Fruit fly (Drosophila melanogaster) whole organism, embryonic: ENCODE results near the gene arx.
A peak's percentile ranks its signal among the peaks of the same experiment; 100 is the strongest.

Experiments
- Bdp1 ChIP-seq: fragments of 200-800 bp; sonication (Bioruptor generic); optimal IDR thresholded peaks from 3 replicates; lab custom pipeline; 2016; ENCODE audit warnings: missing biosample characterization, missing genetic modification characterization
- CG10267 ChIP-seq: fragments of 200-800 bp; sonication (Bioruptor generic); optimal IDR thresholded peaks from 2 replicates; lab custom pipeline; 2018; ENCODE audit warnings: missing biosample characterization, mild to moderate bottlenecking, missing genetic modification characterization, moderate library complexity
- CG10565 ChIP-seq: fragments of 200-800 bp; sonication (Bioruptor generic); optimal IDR thresholded peaks from 3 replicates; lab custom pipeline; 2016; ENCODE audit warnings: missing biosample characterization, mild to moderate bottlenecking, missing genetic modification characterization
- CG11085 ChIP-seq: fragments of 200-800 bp; sonication (Bioruptor generic); IDR thresholded peaks from 2 replicates; pipeline ENCODE4 v1.3.6; 2022; ENCODE audit warnings: missing biosample characterization, missing genetic modification characterization
- CG14014 ChIP-seq: fragments of 200-800 bp; sonication (Bioruptor generic); IDR thresholded peaks from 2 replicates; pipeline ENCODE4 v1.3.6; 2022; ENCODE audit warnings: missing biosample characterization, missing genetic modification characterization
- CG15011 ChIP-seq: fragments of 200-800 bp; sonication (Bioruptor generic); optimal IDR thresholded peaks from 3 replicates; lab custom pipeline; 2018; ENCODE audit warnings: missing biosample characterization, mild to moderate bottlenecking, missing genetic modification characterization
- CG15269 ChIP-seq: fragments of 200-800 bp; sonication (Bioruptor generic); optimal IDR thresholded peaks from 2 replicates; lab custom pipeline; 2018; ENCODE audit warnings: missing biosample characterization, mild to moderate bottlenecking, missing genetic modification characterization, moderate library complexity
- CG16813 ChIP-seq: fragments of 200-800 bp; sonication (Bioruptor generic); IDR thresholded peaks from 3 replicates; pipeline ENCODE4 v1.3.6; 2022; ENCODE audit warnings: missing biosample characterization, missing genetic modification characterization; ENCODE audit not compliant: partially characterized antibody
- CG18262 ChIP-seq: fragments of 200-800 bp; optimal IDR thresholded peaks from 3 replicates; lab custom pipeline; 2019; ENCODE audit warnings: missing biosample characterization, mild to moderate bottlenecking, missing genetic modification characterization, moderate library complexity
- CG2116 ChIP-seq: fragments of 200-800 bp; sonication (Bioruptor generic); optimal IDR thresholded peaks from 3 replicates; lab custom pipeline; 2018; ENCODE audit warnings: missing biosample characterization, mild to moderate bottlenecking, missing genetic modification characterization
- CG2120 ChIP-seq: fragments of 200-800 bp; sonication (Bioruptor generic); optimal IDR thresholded peaks from 3 replicates; lab custom pipeline; 2016; ENCODE audit warnings: missing biosample characterization, missing genetic modification characterization
- CG2712 ChIP-seq: fragments of 200-800 bp; optimal IDR thresholded peaks from 3 replicates; lab custom pipeline; 2019; ENCODE audit warnings: missing biosample characterization, mild to moderate bottlenecking, missing genetic modification characterization, moderate library complexity
- CG30403 ChIP-seq: fragments of 200-800 bp; sonication (Bioruptor generic); optimal IDR thresholded peaks from 3 replicates; lab custom pipeline; 2016; ENCODE audit warnings: missing biosample characterization, missing genetic modification characterization
- CG34422 ChIP-seq: fragments of 200-800 bp; sonication (Bioruptor generic); IDR thresholded peaks from 3 replicates; pipeline ENCODE4 v1.3.6; 2022; ENCODE audit warnings: missing biosample characterization, missing genetic modification characterization
- CG5180 ChIP-seq: fragments of 200-800 bp; sonication (Bioruptor generic); optimal IDR thresholded peaks from 3 replicates; lab custom pipeline; 2017; ENCODE audit warnings: missing biosample characterization, missing genetic modification characterization, mild to moderate bottlenecking, moderate library complexity, missing genetic modification reagents
- CG7372 ChIP-seq: fragments of 200-800 bp; sonication (Bioruptor generic); IDR thresholded peaks from 2 replicates; pipeline ENCODE4 v1.3.6; 2022; ENCODE audit warnings: missing biosample characterization, missing genetic modification characterization
- CG9797 ChIP-seq: fragments of 200-800 bp; sonication (Bioruptor generic); optimal IDR thresholded peaks from 3 replicates; lab custom pipeline; 2018; ENCODE audit warnings: missing biosample characterization, mild to moderate bottlenecking, missing genetic modification characterization
- D ChIP-seq, 2 experiments: fragments of 200-800 bp in 1 of 2; fragments of >200 bp in 1 of 2; sonication (Bioruptor generic) in 1 of 2; optimal IDR thresholded peaks; 2 replicates in 1 of 2; 3 replicates in 1 of 2; lab custom pipeline; 2017; ENCODE audit warnings: mild to moderate bottlenecking in 1 of 2, missing biosample characterization in 1 of 2, missing genetic modification characterization in 1 of 2, missing genetic modification reagents in 1 of 2
- D19A ChIP-seq: fragments of 200-800 bp; optimal IDR thresholded peaks from 3 replicates; lab custom pipeline; 2019; ENCODE audit warnings: missing biosample characterization, mild to moderate bottlenecking, missing genetic modification characterization, moderate library complexity
- Dp ChIP-seq: fragments of 200-800 bp; sonication (Bioruptor generic); optimal IDR thresholded peaks from 2 replicates; lab custom pipeline; 2018; ENCODE audit warnings: missing biosample characterization, mild to moderate bottlenecking, missing genetic modification characterization, moderate library complexity
- E2f2 ChIP-seq: fragments of 200-800 bp; sonication (Bioruptor generic); IDR thresholded peaks from 2 replicates; pipeline ENCODE4 v1.3.6; 2022; ENCODE audit warnings: missing biosample characterization, missing genetic modification characterization
- Ets65A ChIP-seq: fragments of 200-800 bp; sonication (Bioruptor generic); peaks from one replicate; lab custom pipeline; 2016; ENCODE audit warnings: missing biosample characterization, missing genetic modification characterization
- Gsc ChIP-seq: fragments of 200-800 bp; sonication (Bioruptor generic); IDR thresholded peaks from 2 replicates; pipeline ENCODE4 v1.3.6; 2022; ENCODE audit warnings: missing biosample characterization, missing genetic modification characterization
- Hmx ChIP-seq: fragments of 200-800 bp; sonication (Bioruptor generic); optimal IDR thresholded peaks from 2 replicates; lab custom pipeline; 2016; ENCODE audit warnings: missing biosample characterization, missing genetic modification characterization
- Max ChIP-seq: fragments of 200-800 bp; sonication (Bioruptor generic); optimal IDR thresholded peaks from 2 replicates; lab custom pipeline; 2016; ENCODE audit warnings: missing biosample characterization, mild to moderate bottlenecking, missing genetic modification characterization
- Neu2 ChIP-seq: fragments of 200-800 bp; sonication (Bioruptor generic); optimal IDR thresholded peaks from 3 replicates; lab custom pipeline; 2016; ENCODE audit warnings: missing biosample characterization, missing genetic modification characterization, borderline replicate concordance
- ap ChIP-seq: fragments of 200-800 bp; sonication (Bioruptor generic); IDR thresholded peaks from 2 replicates; pipeline ENCODE4 v1.3.6; 2022; ENCODE audit warnings: missing biosample characterization, missing genetic modification characterization
- ato ChIP-seq: fragments of 200-800 bp; sonication (Bioruptor generic); IDR thresholded peaks from 2 replicates; pipeline ENCODE4 v1.3.6; 2022; ENCODE audit warnings: missing biosample characterization, missing genetic modification characterization; ENCODE audit not compliant: partially characterized antibody
- bbx ChIP-seq: fragments of 200-800 bp; sonication (Bioruptor generic); IDR thresholded peaks from 2 replicates; pipeline ENCODE4 v1.3.6; 2022; ENCODE audit warnings: missing biosample characterization, missing genetic modification characterization; ENCODE audit not compliant: partially characterized antibody
- cas ChIP-seq: fragments of 200-800 bp; sonication (Bioruptor generic); IDR thresholded peaks from 2 replicates; pipeline ENCODE4 v1.3.6; 2022; ENCODE audit warnings: missing biosample characterization, missing genetic modification characterization
- cwo ChIP-seq: fragments of 200-800 bp; sonication (Bioruptor generic); optimal IDR thresholded peaks from 3 replicates; lab custom pipeline; 2017; ENCODE audit warnings: missing biosample characterization, missing genetic modification characterization, mild to moderate bottlenecking, moderate library complexity, missing genetic modification reagents
- danr ChIP-seq: fragments of 200-800 bp; sonication (Bioruptor generic); IDR thresholded peaks from 2 replicates; pipeline ENCODE4 v1.3.6; 2022; ENCODE audit warnings: missing biosample characterization, missing genetic modification characterization
- gcm ChIP-seq: fragments of 200-800 bp; sonication (Bioruptor generic); optimal IDR thresholded peaks from 2 replicates; lab custom pipeline; 2019; ENCODE audit warnings: missing biosample characterization, mild to moderate bottlenecking, missing genetic modification characterization, moderate library complexity
- hbn ChIP-seq: fragments of 200-800 bp; sonication (Bioruptor generic); IDR thresholded peaks from 2 replicates; pipeline ENCODE4 v1.3.6; 2022; ENCODE audit warnings: missing biosample characterization, missing genetic modification characterization; ENCODE audit not compliant: partially characterized antibody
- luna ChIP-seq: fragments of 200-800 bp; sonication (Bioruptor generic); optimal IDR thresholded peaks from 2 replicates; lab custom pipeline; 2016; ENCODE audit warnings: missing biosample characterization, missing genetic modification characterization
- mirr ChIP-seq: fragments of 200-800 bp; sonication (Bioruptor generic); optimal IDR thresholded peaks from 3 replicates; lab custom pipeline; 2018; ENCODE audit warnings: missing biosample characterization, mild to moderate bottlenecking, missing genetic modification characterization
- p53 ChIP-seq: fragments of 200-800 bp; sonication (Bioruptor generic); optimal IDR thresholded peaks from 2 replicates; lab custom pipeline; 2016; ENCODE audit warnings: missing biosample characterization, missing genetic modification characterization
- pfk ChIP-seq: fragments of 200-800 bp; sonication (Bioruptor generic); optimal IDR thresholded peaks from 2 replicates; lab custom pipeline; 2018; ENCODE audit warnings: missing biosample characterization, mild to moderate bottlenecking, missing genetic modification characterization, moderate library complexity
- ranshi ChIP-seq: fragments of 200-800 bp; sonication (Bioruptor generic); IDR thresholded peaks from 2 replicates; pipeline ENCODE4 v1.3.6; 2022; ENCODE audit warnings: missing biosample characterization, missing genetic modification characterization
- row ChIP-seq: fragments of 200-800 bp; sonication (Bioruptor generic); IDR thresholded peaks from 3 replicates; pipeline ENCODE4 v1.3.6; 2022; ENCODE audit warnings: missing biosample characterization, missing genetic modification characterization
- run ChIP-seq: fragments of 200-800 bp; sonication (Bioruptor generic); optimal IDR thresholded peaks from 3 replicates; lab custom pipeline; 2018; ENCODE audit warnings: missing biosample characterization, mild to moderate bottlenecking, missing genetic modification characterization
- schlank ChIP-seq: fragments of 200-800 bp; sonication (Bioruptor generic); optimal IDR thresholded peaks from 2 replicates; lab custom pipeline; 2018; ENCODE audit warnings: missing biosample characterization, mild to moderate bottlenecking, missing genetic modification characterization
- sob ChIP-seq: fragments of 200-800 bp; sonication (Bioruptor generic); IDR thresholded peaks from 2 replicates; pipeline ENCODE4 v1.3.6; 2022; ENCODE audit warnings: missing biosample characterization, missing genetic modification characterization
- ssp ChIP-seq: fragments of 200-800 bp; sonication (Bioruptor generic); IDR thresholded peaks from 2 replicates; pipeline ENCODE4 v1.3.6; 2022; ENCODE audit warnings: missing biosample characterization, missing genetic modification characterization
- tgo ChIP-seq: fragments of 200-800 bp; sonication (Bioruptor generic); IDR thresholded peaks from 3 replicates; pipeline ENCODE4 v1.3.6; 2022; ENCODE audit warnings: missing biosample characterization, missing genetic modification characterization
- tin ChIP-seq: fragments of 200-800 bp; sonication (Bioruptor generic); optimal IDR thresholded peaks from 3 replicates; lab custom pipeline; 2016; ENCODE audit warnings: missing biosample characterization, missing genetic modification characterization
- tio ChIP-seq: fragments of 200-800 bp; sonication (Bioruptor generic); optimal IDR thresholded peaks from 2 replicates; lab custom pipeline; 2017; ENCODE audit warnings: missing biosample characterization, missing genetic modification characterization, inconsistent platforms
- unc-4 ChIP-seq: fragments of 200-800 bp; sonication (Bioruptor generic); IDR thresholded peaks from 2 replicates; pipeline ENCODE4 v1.3.6; 2022; ENCODE audit warnings: missing biosample characterization, missing genetic modification characterization; ENCODE audit not compliant: partially characterized antibody
- usp ChIP-seq: fragments of >200 bp; optimal IDR thresholded peaks from 2 replicates; lab custom pipeline; 2017; ENCODE audit warnings: missing biosample characterization, missing genetic modification characterization

Gene arx

dm6 chr3L:18865447-18866367, 35.6 kb downstream of the arx start, which contains the start of gene CG14074 (continued):
- TF ChIP-seq CG18262 (no peak), CG15269 (no peak), usp (GFP tag; lab: Kevin White, UChicago) (no peak), CG10565 (GFP tag; lab: Kevin White, UChicago) (no peak), sob (no peak), CG9797 (GFP tag; lab: Kevin White, UChicago) (peak; percentile 18), CG10267 (tag; lab: Kevin White, UChicago) (no peak), D19A (tag; lab: Kevin White, UChicago) (no peak), CG30403 (GFP tag; lab: Kevin White, UChicago) (no peak), mirr (GFP tag; lab: Kevin White, UChicago) (no peak), tin (GFP tag; lab: Kevin White, UChicago) (no peak), CG5180 (no peak), cwo (GFP tag; lab: Kevin White, UChicago) (no peak), CG16813 (GFP tag; lab: Robert Waterston, UW) (peak; percentile 72), CG7372 (GFP tag; lab: Robert Waterston, UW) (no peak), Dp (peak; percentile 74), tio (GFP tag; lab: Kevin White, UChicago) (no peak), luna (GFP tag; lab: Kevin White, UChicago) (no peak), p53 (GFP tag; lab: Kevin White, UChicago) (no peak), Gsc (no peak), CG2120 (GFP tag; lab: Kevin White, UChicago) (no peak), schlank (tag; lab: Kevin White, UChicago) (no peak), ato (GFP tag; lab: Robert Waterston, UW) (peak; percentile 69; the same call in 1 of the 2 replicates), CG15011 (GFP tag; lab: Kevin White, UChicago) (no peak), CG34422 (GFP tag; lab: Robert Waterston, UW) (no peak), CG14014 (GFP tag; lab: Robert Waterston, UW) (no peak), danr (GFP tag; lab: Robert Waterston, UW) (no peak), tgo (GFP tag; lab: Robert Waterston, UW) (no peak), ranshi (GFP tag; lab: Robert Waterston, UW) (no peak), hbn (GFP tag; lab: Robert Waterston, UW) (peak; percentile 39; the same call in 1 of the 2 replicates), D (optimal IDR thresholded peaks at IDR 0.05; lab: Kevin White, UChicago) (no peak), D (GFP tag; optimal IDR thresholded peaks at IDR 0.05; lab: Kevin White, UChicago) (no peak), CG2116 (GFP tag; lab: Kevin White, UChicago) (peak; percentile 72), Neu2 (no peak), unc-4 (GFP tag; lab: Robert Waterston, UW) (peak; percentile 64), Hmx (GFP tag; lab: Kevin White, UChicago) (no peak), E2f2 (GFP tag; lab: Robert Waterston, UW) (peak; percentile 84), ssp (GFP tag; lab: Robert Waterston, UW) (no peak), Bdp1 (GFP tag; lab: Kevin White, UChicago) (no peak), gcm (GFP tag; lab: Kevin White, UChicago) (no peak), ap (no peak), Ets65A (GFP tag; lab: Kevin White, UChicago) (peak; percentile 43), Max (GFP tag; lab: Kevin White, UChicago) (no peak), bbx (GFP tag; lab: Robert Waterston, UW) (peak; percentile 81), row (peak; percentile 45; the same call in 2 of the 3 replicates), run (no peak), CG2712 (no peak), CG11085 (GFP tag; lab: Robert Waterston, UW) (no peak), pfk (GFP tag; lab: Kevin White, UChicago) (peak; percentile 90), cas (no peak)
